Fruit fly (Drosophila melanogaster) whole organism, adult: ENCODE results near the gene Sec23.
A peak's percentile ranks its signal among the peaks of the same experiment; 100 is the strongest.

Source experiments
- CG11617 ChIP-seq: fragments of 200-800 bp; sonication (Bioruptor generic); optimal IDR thresholded peaks from 2 replicates; lab custom pipeline; 2017; ENCODE audit warnings: mild to moderate bottlenecking, missing biosample characterization, missing genetic modification reagents, missing genetic modification characterization
- CG12768 ChIP-seq: fragments of 200-800 bp; sonication (Bioruptor generic); optimal IDR thresholded peaks from 2 replicates; lab custom pipeline; 2017; ENCODE audit warnings: missing biosample characterization, missing genetic modification characterization, mild to moderate bottlenecking, moderate library complexity, missing genetic modification reagents
- CG14711 ChIP-seq: fragments of 200-800 bp; sonication (Bioruptor generic); optimal IDR thresholded peaks from 2 replicates; lab custom pipeline; 2018; ENCODE audit warnings: missing biosample characterization, mild to moderate bottlenecking, missing genetic modification characterization, moderate library complexity
- CG1620 ChIP-seq: fragments of 200-800 bp; sonication (Bioruptor generic); optimal IDR thresholded peaks from 2 replicates; lab custom pipeline; 2016; ENCODE audit warnings: missing biosample characterization, missing genetic modification characterization
- CG33017 ChIP-seq: fragments of 200-800 bp; sonication (Bioruptor generic); optimal IDR thresholded peaks from 2 replicates; lab custom pipeline; 2018; ENCODE audit warnings: missing biosample characterization, mild to moderate bottlenecking, missing genetic modification characterization, moderate library complexity
- CG5204 ChIP-seq: fragments of 200-800 bp; sonication (Bioruptor generic); optimal IDR thresholded peaks from 2 replicates; lab custom pipeline; 2016; ENCODE audit warnings: missing biosample characterization, missing genetic modification characterization
- CG7045 ChIP-seq: fragments of 200-800 bp; sonication (Bioruptor generic); optimal IDR thresholded peaks from 2 replicates; lab custom pipeline; 2017; ENCODE audit warnings: missing biosample characterization, mild to moderate bottlenecking, missing genetic modification characterization
- CG7101 ChIP-seq: fragments of 200-800 bp; sonication (Bioruptor generic); optimal IDR thresholded peaks from 2 replicates; lab custom pipeline; 2018; ENCODE audit warnings: missing biosample characterization, mild to moderate bottlenecking, missing genetic modification characterization, moderate library complexity
- Clk ChIP-seq: fragments of 200-800 bp; sonication (Bioruptor generic); optimal IDR thresholded peaks from 2 replicates; lab custom pipeline; 2017; ENCODE audit warnings: missing biosample characterization, missing genetic modification characterization
- Crg-1 ChIP-seq: fragments of 200-800 bp; sonication (Bioruptor generic); optimal IDR thresholded peaks from 2 replicates; lab custom pipeline; 2016; ENCODE audit warnings: missing biosample characterization, missing genetic modification characterization
- Hr96 ChIP-seq: fragments of 200-800 bp; sonication (Bioruptor generic); optimal IDR thresholded peaks from 2 replicates; lab custom pipeline; 2016; ENCODE audit warnings: missing biosample characterization, missing genetic modification characterization
- Mnt ChIP-seq: fragments of 200-800 bp; sonication (Bioruptor generic); optimal IDR thresholded peaks from 2 replicates; lab custom pipeline; 2016; ENCODE audit warnings: missing biosample characterization, mild to moderate bottlenecking, missing genetic modification characterization
- bab1 ChIP-seq: fragments of 200-800 bp; sonication (Bioruptor generic); optimal IDR thresholded peaks from 3 replicates; lab custom pipeline; 2019; ENCODE audit warnings: missing biosample characterization, mild to moderate bottlenecking, missing genetic modification characterization, moderate library complexity
- cic ChIP-seq: fragments of 200-800 bp; sonication (Bioruptor generic); optimal IDR thresholded peaks from 2 replicates; lab custom pipeline; 2017; ENCODE audit warnings: missing biosample characterization, mild to moderate bottlenecking, missing genetic modification characterization, moderate library complexity
- cnc ChIP-seq, 2 experiments: fragments of >200 bp; optimal IDR thresholded peaks; 2 replicates each; lab custom pipeline; 2017
- kay ChIP-seq: fragments of 200-800 bp; sonication (Bioruptor generic); peaks from one replicate; lab custom pipeline; 2016; ENCODE audit warnings: missing biosample characterization, missing genetic modification characterization, borderline replicate concordance
- ovo ChIP-seq: fragments of 200-800 bp; sonication (Bioruptor generic); optimal IDR thresholded peaks from 2 replicates; lab custom pipeline; 2016; ENCODE audit warnings: missing biosample characterization, missing genetic modification characterization
- pad ChIP-seq: fragments of 200-800 bp; sonication (Bioruptor generic); optimal IDR thresholded peaks from 3 replicates; lab custom pipeline; 2017; ENCODE audit warnings: missing biosample characterization, missing genetic modification characterization, mild to moderate bottlenecking, moderate library complexity, missing genetic modification reagents
- tj ChIP-seq: fragments of 200-800 bp; sonication (Bioruptor generic); optimal IDR thresholded peaks from 3 replicates; lab custom pipeline; 2017; ENCODE audit warnings: missing biosample characterization, mild to moderate bottlenecking, missing genetic modification characterization, moderate library complexity
- toe ChIP-seq: fragments of 200-800 bp; sonication (Bioruptor generic); optimal IDR thresholded peaks from 2 replicates; lab custom pipeline; 2016; ENCODE audit warnings: missing biosample characterization, missing genetic modification characterization

The Sec23 gene

DNA sequence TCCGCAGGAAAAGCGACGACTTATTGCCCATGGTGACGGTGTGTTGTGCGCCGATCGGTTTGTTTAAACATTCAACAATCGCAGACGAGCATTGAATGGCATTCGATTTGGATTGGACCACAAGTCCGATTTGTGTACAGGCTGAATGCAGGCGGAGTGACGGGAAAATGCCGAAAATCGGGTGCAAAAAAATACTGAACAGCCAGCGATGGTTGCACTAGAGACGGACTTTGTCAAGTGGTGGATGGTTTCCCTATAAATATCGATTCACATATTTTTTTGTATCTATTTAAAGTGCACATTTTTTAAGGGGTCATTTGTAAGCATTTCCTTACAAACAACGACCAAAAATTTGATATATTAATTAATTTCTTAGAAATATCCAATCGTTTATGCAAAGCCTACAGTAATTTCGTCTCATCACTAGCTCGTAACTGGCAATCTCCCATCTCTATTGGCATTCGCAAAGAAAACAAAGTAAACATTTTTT is 5.9 kb downstream of the Sec23 start, which contains the start of the genes elm and MED27:
TSS of gene elm (minus strand) at position 170 of the 490 bp plus-strand sequence.
TSS of gene MED27 (plus strand) at position 448 of the 490 bp plus-strand sequence.
- TF ChIP-seq CG12768 (GFP tag; lab: Kevin White, UChicago) (peak; percentile 90), kay (no peak), pad (GFP tag; lab: Kevin White, UChicago) (peak; percentile 80), CG33017 (peak; percentile 84), CG7101 (peak; percentile 92), cnc (optimal IDR thresholded peaks at IDR 0.05; lab: Kevin White, UChicago) (no peak), toe (peak; percentile 98), ovo (GFP tag; lab: Kevin White, UChicago) (peak; percentile 97), Clk (GFP tag; lab: Kevin White, UChicago) (peak; percentile 87), Crg-1 (GFP tag; lab: Kevin White, UChicago) (peak; percentile 90), CG11617 (peak; percentile 94), bab1 (GFP tag; lab: Kevin White, UChicago) (peak; percentile 90), CG7045 (GFP tag; lab: Kevin White, UChicago) (peak; percentile 91), Mnt (GFP tag; lab: Kevin White, UChicago) (peak; percentile 87), CG14711 (tag; lab: Kevin White, UChicago) (peak; percentile 84), cic (GFP tag; lab: Kevin White, UChicago) (peak; percentile 61), CG5204 (no peak), Hr96 (GFP tag; lab: Kevin White, UChicago) (peak; percentile 87), CG1620 (GFP tag; lab: Kevin White, UChicago) (peak; percentile 98), tj (GFP tag; lab: Kevin White, UChicago) (peak; percentile 86)

dm6 chr3R:5658984-5659802 is 10.3 kb downstream of the Sec23 start:
- TF ChIP-seq pad (GFP tag; lab: Kevin White, UChicago) (no peak), CG33017 (no peak), CG14711 (tag; lab: Kevin White, UChicago) (no peak), Crg-1 (GFP tag; lab: Kevin White, UChicago) (no peak), bab1 (GFP tag; lab: Kevin White, UChicago) (peak; percentile 22), CG7045 (GFP tag; lab: Kevin White, UChicago) (no peak), ovo (GFP tag; lab: Kevin White, UChicago) (peak; percentile 77), kay (no peak), CG12768 (GFP tag; lab: Kevin White, UChicago) (peak; percentile 32), CG5204 (no peak), cic (GFP tag; lab: Kevin White, UChicago) (peak; percentile 35), CG11617 (no peak), CG1620 (GFP tag; lab: Kevin White, UChicago) (no peak), Hr96 (GFP tag; lab: Kevin White, UChicago) (no peak), CG7101 (no peak), Clk (GFP tag; lab: Kevin White, UChicago) (no peak), toe (no peak), Mnt (GFP tag; lab: Kevin White, UChicago) (no peak), cnc (optimal IDR thresholded peaks at IDR 0.05; lab: Kevin White, UChicago) (no peak), tj (GFP tag; lab: Kevin White, UChicago) (no peak)

- no peak for TF ChIP-seq Mnt (GFP tag; lab: Kevin White, UChicago)
- TF ChIP-seq toe = peak; percentile 38
- TF ChIP-seq CG1620 (GFP tag; lab: Kevin White, UChicago) = peak; percentile 60
- TF ChIP-seq CG14711 (tag; lab: Kevin White, UChicago) = no peak
- TF ChIP-seq Crg-1 (GFP tag; lab: Kevin White, UChicago) = peak; percentile 9
Observed at dm6 chr3R:5659829-5660197, 10.9 kb downstream of the Sec23 start, which contains the start of gene CG2182. CG2182 (minus strand) TSS chr3R:5659912.

DNA sequence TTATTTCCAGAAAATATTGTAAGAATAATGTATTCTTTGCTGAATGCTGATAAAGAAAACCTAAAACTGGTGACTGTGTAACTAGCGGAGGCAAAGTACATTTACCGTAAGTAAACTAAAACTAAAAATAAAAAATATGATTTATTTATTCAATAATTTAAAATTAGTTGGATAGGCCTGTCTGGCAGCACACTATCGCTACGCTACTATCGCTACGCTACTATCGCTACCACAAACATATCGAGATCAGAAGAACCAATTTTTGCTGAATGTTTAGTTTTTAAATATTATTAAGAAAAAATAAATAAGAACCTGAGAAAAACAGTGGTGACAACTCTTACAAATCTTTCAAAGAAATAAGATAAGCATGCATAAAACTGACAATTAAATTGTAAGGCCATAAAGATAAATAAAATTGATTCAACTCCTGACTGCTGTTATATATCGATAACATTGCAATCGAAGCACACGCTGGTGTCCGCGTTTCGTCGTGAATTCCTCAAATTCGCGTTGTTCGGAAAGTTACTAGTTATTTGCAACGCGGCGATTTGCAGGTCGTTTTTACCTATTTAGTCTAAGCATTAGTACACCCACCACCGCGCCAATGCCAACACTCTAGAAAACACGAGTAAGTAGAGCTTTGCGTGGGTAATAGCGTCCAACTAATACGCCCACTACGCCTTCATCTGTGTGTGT is 11.5 kb downstream of the Sec23 start, which contains the start of gene Wdr33:
TSS of gene Wdr33 (plus strand) at position 438 of the 696 bp plus-strand sequence.
- TF ChIP-seq Crg-1 (GFP tag; lab: Kevin White, UChicago) = no peak
- TF ChIP-seq CG33017 = peak; percentile 39
- peak; percentile 52 for TF ChIP-seq Mnt (GFP tag; lab: Kevin White, UChicago)
- no peak for TF ChIP-seq CG1620 (GFP tag; lab: Kevin White, UChicago)
- peak; percentile 58 for TF ChIP-seq CG11617
- TF ChIP-seq CG7101 = peak; percentile 37
- TF ChIP-seq toe = no peak
- no peak for TF ChIP-seq kay
- TF ChIP-seq CG12768 (GFP tag; lab: Kevin White, UChicago) = peak; percentile 41
- peak; percentile 88 for TF ChIP-seq tj (GFP tag; lab: Kevin White, UChicago)
- TF ChIP-seq cnc (optimal IDR thresholded peaks at IDR 0.05; lab: Kevin White, UChicago) = no peak
- peak; percentile 44 for TF ChIP-seq ovo (GFP tag; lab: Kevin White, UChicago)
- TF ChIP-seq Hr96 (GFP tag; lab: Kevin White, UChicago) = no peak
- peak; percentile 43 for TF ChIP-seq CG7045 (GFP tag; lab: Kevin White, UChicago)
- TF ChIP-seq cic (GFP tag; lab: Kevin White, UChicago) = no peak
- TF ChIP-seq CG14711 (tag; lab: Kevin White, UChicago) = no peak
- TF ChIP-seq pad (GFP tag; lab: Kevin White, UChicago) = peak; percentile 24
- peak; percentile 52 for TF ChIP-seq CG5204
